Worm (Caenorhabditis elegans) whole organism, L3 larva: Measurements from ENCODE around the gene elo-4.

ENCODE experiments used
- ceh-82 ChIP-seq: fragments of 150-350 bp; optimal IDR thresholded peaks from 2 replicates; lab custom pipeline; 2014; ENCODE audit warnings: missing biosample characterization, missing genetic modification characterization
- jun-1 ChIP-seq: fragments of 150-350 bp; optimal IDR thresholded peaks from 2 replicates; lab custom pipeline; 2014; ENCODE audit warnings: missing biosample characterization, missing genetic modification reagents, missing genetic modification characterization
- nhr-11 ChIP-seq: fragments of 150-350 bp; optimal IDR thresholded peaks from 2 replicates; lab custom pipeline; 2014; ENCODE audit warnings: missing biosample characterization, missing genetic modification characterization

DNA sequence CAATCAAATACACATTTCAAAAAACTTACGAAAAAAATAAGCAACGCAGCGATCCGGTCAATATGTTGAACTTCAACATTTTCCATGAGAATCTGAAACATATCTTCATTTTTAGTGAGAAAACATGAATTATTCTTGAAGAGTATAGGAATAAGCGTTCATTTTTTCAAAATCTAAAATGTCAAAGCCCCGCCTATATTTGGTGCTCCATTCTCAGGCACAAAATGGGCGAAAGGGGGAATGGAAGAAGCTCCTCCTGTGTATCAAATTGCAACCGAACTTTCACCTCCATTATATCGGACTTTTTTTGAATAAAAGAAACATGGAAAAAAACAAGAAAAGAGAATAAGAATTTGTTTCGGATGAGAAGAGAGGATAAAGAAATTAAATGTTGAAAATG lies 27.5 kb downstream of the elo-4 start, which contains the start of gene srx-45:
- no peak for TF ChIP-seq jun-1 (tag; lab: Kevin White, UChicago)
- no peak for TF ChIP-seq ceh-82
- TF ChIP-seq nhr-11 (tag; lab: Kevin White, UChicago): no peak
